Fruit fly (Drosophila melanogaster): ENCODE results near the gene lz.

lz gene

DNA sequence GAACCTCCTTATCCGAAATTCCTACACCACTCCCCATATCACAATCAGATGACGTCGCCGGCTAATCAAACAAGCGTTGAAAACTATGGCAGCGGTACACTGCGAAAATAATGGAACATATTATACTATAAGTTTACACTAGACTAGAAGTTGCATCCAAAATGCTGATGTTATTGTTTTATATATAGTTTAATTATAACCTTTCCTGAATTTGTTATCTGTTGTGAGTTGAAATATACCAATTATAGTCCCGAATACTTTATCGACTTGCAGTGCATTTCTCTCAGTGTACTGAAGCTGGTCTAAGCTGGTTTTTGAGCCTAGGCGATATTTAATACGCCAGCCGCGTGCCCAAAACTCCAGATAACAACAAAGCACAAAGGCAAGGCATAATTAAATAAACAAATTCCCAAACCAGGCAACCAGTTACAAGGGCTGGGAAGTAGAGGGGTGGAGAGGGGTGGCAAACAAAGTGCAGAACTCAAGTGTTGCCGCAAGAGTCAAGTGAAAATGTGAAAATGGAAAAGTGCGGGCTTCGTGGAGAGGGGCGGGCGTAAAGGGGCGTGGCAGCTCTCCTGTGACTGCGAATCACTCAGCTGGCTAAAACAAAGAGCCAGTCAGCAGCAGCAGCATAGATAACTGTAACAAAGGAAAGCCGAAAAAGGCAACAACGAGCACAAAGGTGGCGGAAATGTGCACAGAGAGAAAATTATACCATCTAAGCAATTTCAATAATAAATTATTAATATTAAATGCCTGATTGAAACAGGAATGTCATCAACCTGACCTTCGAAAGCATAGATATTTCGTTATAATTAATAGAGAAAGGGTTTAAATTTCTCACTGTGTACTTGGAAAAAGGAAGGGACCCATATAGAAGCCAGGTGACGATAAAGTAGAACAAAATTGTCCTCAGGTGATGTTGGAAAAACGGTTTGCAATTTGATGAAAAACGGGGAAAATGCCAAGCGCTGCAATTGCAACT is 68.0 kb downstream of the lz start (continued):
- TF ChIP-seq bbx (GFP tag; IDR thresholded peaks at IDR 0.05; ENCODE audit: partially characterized antibody): no peak
- peak; percentile 34 for TF ChIP-seq CG8089 (GFP tag; optimal IDR thresholded peaks at IDR 0.05)
- TF ChIP-seq chn (GFP tag; optimal IDR thresholded peaks at IDR 0.05): peak; percentile 54
- TF ChIP-seq toy (GFP tag; IDR thresholded peaks at IDR 0.05): 0 out of 2 replicates have a peak, but pooled peaks have one; percentile 43
- peak; percentile 46 for TF ChIP-seq CG4360 (GFP tag; IDR thresholded peaks at IDR 0.05)
- TF ChIP-seq CrebB (tag; optimal IDR thresholded peaks at IDR 0.05): peak; percentile 72
- peak; percentile 76 for TF ChIP-seq CG18476 (GFP tag; optimal IDR thresholded peaks at IDR 0.05)
- TF ChIP-seq CG4617 (GFP tag; optimal IDR thresholded peaks at IDR 0.05; ENCODE audit: borderline replicate concordance): peak; percentile 19
- peak; percentile 48 for TF ChIP-seq kay (GFP tag; optimal IDR thresholded peaks at IDR 0.05)
- peak; percentile 80 for TF ChIP-seq Abd-B (GFP tag; optimal IDR thresholded peaks at IDR 0.05)
- peak; percentile 81 for TF ChIP-seq ems (GFP tag; optimal IDR thresholded peaks at IDR 0.05)
- TF ChIP-seq crc (GFP tag; optimal IDR thresholded peaks at IDR 0.05): peak; percentile 55
- TF ChIP-seq CG6175 (GFP tag; IDR thresholded peaks at IDR 0.05): peak; percentile 63; the same call in 2 of the 3 replicates
- TF ChIP-seq sens-2 (GFP tag; IDR thresholded peaks at IDR 0.05): peak; percentile 69
- peak; percentile 78 for TF ChIP-seq CG11456 (GFP tag; IDR thresholded peaks at IDR 0.05)
- peak; percentile 88 for TF ChIP-seq Ptx1 (GFP tag; IDR thresholded peaks at IDR 0.05)
- peak; percentile 72 for TF ChIP-seq HLH54F (GFP tag; optimal IDR thresholded peaks at IDR 0.05)
- peak; percentile 67 for TF ChIP-seq H2.0 (GFP tag; IDR thresholded peaks at IDR 0.05)
- peak; percentile 41; the same call in 1 of the 2 replicates for TF ChIP-seq Adf1 (GFP tag; IDR thresholded peaks at IDR 0.05)
- TF ChIP-seq CG18011 (GFP tag; optimal IDR thresholded peaks at IDR 0.05): peak; percentile 58
- peak in 1 of 2 experiments; percentile 82 for TF ChIP-seq Eip74EF (GFP tag; optimal IDR thresholded peaks at IDR 0.05)
- peak; percentile 73 for TF ChIP-seq CG5953 (GFP tag; IDR thresholded peaks at IDR 0.05)
- peak; percentile 85 for TF ChIP-seq CG13296 (GFP tag; optimal IDR thresholded peaks at IDR 0.05)
- peak; percentile 70 for TF ChIP-seq Nf-YA (GFP tag; IDR thresholded peaks at IDR 0.05)
- TF ChIP-seq seq (GFP tag; IDR thresholded peaks at IDR 0.05): peak; percentile 74
- peak; percentile 40; the same call in 1 of the 3 replicates for TF ChIP-seq CG11093 (GFP tag; IDR thresholded peaks at IDR 0.05)
- TF ChIP-seq CG3065 (GFP tag; optimal IDR thresholded peaks at IDR 0.05): no peak
- peak; percentile 80 for TF ChIP-seq scrt (GFP tag; optimal IDR thresholded peaks at IDR 0.05)
- TF ChIP-seq sob (GFP tag; IDR thresholded peaks at IDR 0.05): peak; percentile 84
- peak; percentile 86 for TF ChIP-seq wdn (GFP tag; IDR thresholded peaks at IDR 0.05)
- TF ChIP-seq z (GFP tag; IDR thresholded peaks at IDR 0.05): no peak
- peak; percentile 80 for TF ChIP-seq esg (GFP tag; conservative IDR thresholded peaks at IDR 0.05)
- peak; percentile 24 for TF ChIP-seq pb (GFP tag; optimal IDR thresholded peaks at IDR 0.05)
- TF ChIP-seq Mes4 (GFP tag; optimal IDR thresholded peaks at IDR 0.05): no peak
- peak; percentile 70 for TF ChIP-seq CG31365 (tag; optimal IDR thresholded peaks at IDR 0.05)

Data from whole organism, embryonic.